Fruit fly (Drosophila melanogaster) whole organism, embryonic: ENCODE results near the gene Dph5.

Source experiments
- Ada2b ChIP-seq: fragments of 200-800 bp; sonication (Bioruptor generic); IDR thresholded peaks from 2 replicates; pipeline ENCODE4 v1.3.6; 2022; ENCODE audit warnings: missing biosample characterization, missing genetic modification characterization
- Bgb ChIP-seq: fragments of 200-800 bp; sonication (Bioruptor generic); IDR thresholded peaks from 2 replicates; pipeline ENCODE4 v1.3.6; 2022; ENCODE audit warnings: missing biosample characterization, missing genetic modification characterization; ENCODE audit not compliant: partially characterized antibody
- CG10267 ChIP-seq: fragments of 200-800 bp; sonication (Bioruptor generic); optimal IDR thresholded peaks from 2 replicates; lab custom pipeline; 2018; ENCODE audit warnings: missing biosample characterization, mild to moderate bottlenecking, missing genetic modification characterization, moderate library complexity
- CG10543 ChIP-seq: fragments of 200-800 bp; sonication (Bioruptor generic); optimal IDR thresholded peaks from 3 replicates; lab custom pipeline; 2017; ENCODE audit warnings: missing biosample characterization, mild to moderate bottlenecking, missing genetic modification characterization, moderate library complexity
- CG12744 ChIP-seq: fragments of 200-800 bp; sonication (Bioruptor generic); optimal IDR thresholded peaks from 2 replicates; lab custom pipeline; 2016; ENCODE audit warnings: missing biosample characterization, missing genetic modification characterization
- CG14667 ChIP-seq: fragments of 200-800 bp; sonication (Bioruptor generic); IDR thresholded peaks from 2 replicates; pipeline ENCODE4 v1.3.6; 2022; ENCODE audit warnings: missing biosample characterization, missing genetic modification characterization
- CG17802 ChIP-seq: fragments of 200-800 bp; sonication (Bioruptor generic); optimal IDR thresholded peaks from 2 replicates; lab custom pipeline; 2018; ENCODE audit warnings: missing biosample characterization, mild to moderate bottlenecking, missing genetic modification characterization, moderate library complexity
- CG2202 ChIP-seq: fragments of 200-800 bp; sonication (Bioruptor generic); optimal IDR thresholded peaks from 2 replicates; lab custom pipeline; 2018; ENCODE audit warnings: missing biosample characterization, mild to moderate bottlenecking, missing genetic modification characterization
- CG30403 ChIP-seq: fragments of 200-800 bp; sonication (Bioruptor generic); optimal IDR thresholded peaks from 3 replicates; lab custom pipeline; 2016; ENCODE audit warnings: missing biosample characterization, missing genetic modification characterization
- CG3065 ChIP-seq: fragments of 200-800 bp; sonication (Bioruptor generic); optimal IDR thresholded peaks from 2 replicates; lab custom pipeline; 2016; ENCODE audit warnings: missing biosample characterization, missing genetic modification characterization
- CG3407 ChIP-seq: fragments of 200-800 bp; sonication (Bioruptor generic); optimal IDR thresholded peaks from 2 replicates; lab custom pipeline; 2018; ENCODE audit warnings: missing biosample characterization, mild to moderate bottlenecking, missing genetic modification characterization
- CG4282 ChIP-seq: fragments of 200-800 bp; sonication (Bioruptor generic); optimal IDR thresholded peaks from 2 replicates; lab custom pipeline; 2016; ENCODE audit warnings: missing biosample characterization, missing genetic modification characterization
- CG6689 ChIP-seq: fragments of 200-800 bp; sonication (Bioruptor generic); IDR thresholded peaks from 2 replicates; pipeline ENCODE4 v1.3.6; 2022; ENCODE audit warnings: missing biosample characterization, missing genetic modification characterization
- CG7372 ChIP-seq: fragments of 200-800 bp; sonication (Bioruptor generic); IDR thresholded peaks from 2 replicates; pipeline ENCODE4 v1.3.6; 2022; ENCODE audit warnings: missing biosample characterization, missing genetic modification characterization
- CG8089 ChIP-seq: fragments of 200-800 bp; sonication (Bioruptor generic); optimal IDR thresholded peaks from 3 replicates; lab custom pipeline; 2016; ENCODE audit warnings: missing biosample characterization, missing genetic modification characterization
- CG8765 ChIP-seq: fragments of 200-800 bp; sonication (Bioruptor generic); IDR thresholded peaks from 2 replicates; pipeline ENCODE4 v1.3.6; 2022; ENCODE audit warnings: missing biosample characterization, missing genetic modification characterization
- Camta ChIP-seq: fragments of 200-800 bp; sonication (Bioruptor generic); optimal IDR thresholded peaks from 2 replicates; lab custom pipeline; 2016; ENCODE audit warnings: missing biosample characterization, missing genetic modification characterization
- CoRest ChIP-seq: fragments of 200-800 bp; sonication (Bioruptor generic); optimal IDR thresholded peaks from 3 replicates; lab custom pipeline; 2018; ENCODE audit warnings: missing biosample characterization, mild to moderate bottlenecking, missing genetic modification characterization, moderate library complexity
- Deaf1 ChIP-seq: fragments of 200-800 bp; optimal IDR thresholded peaks from 3 replicates; lab custom pipeline; 2019; ENCODE audit warnings: missing biosample characterization, mild to moderate bottlenecking, missing genetic modification characterization, moderate library complexity
- Fer3 ChIP-seq: fragments of 200-800 bp; sonication (Bioruptor generic); optimal IDR thresholded peaks from 2 replicates; lab custom pipeline; 2018; ENCODE audit warnings: missing biosample characterization, mild to moderate bottlenecking, missing genetic modification characterization, moderate library complexity
- Gsc ChIP-seq: fragments of 200-800 bp; sonication (Bioruptor generic); IDR thresholded peaks from 2 replicates; pipeline ENCODE4 v1.3.6; 2022; ENCODE audit warnings: missing biosample characterization, missing genetic modification characterization
- HLH4C ChIP-seq: fragments of 200-800 bp; sonication (Bioruptor generic); IDR thresholded peaks from 3 replicates; pipeline ENCODE4 v1.3.6; 2022; ENCODE audit warnings: missing biosample characterization, missing genetic modification characterization; ENCODE audit not compliant: partially characterized antibody
- HmgZ ChIP-seq: fragments of 200-800 bp; sonication (Bioruptor generic); optimal IDR thresholded peaks from 2 replicates; lab custom pipeline; 2018; ENCODE audit warnings: missing biosample characterization, mild to moderate bottlenecking, missing genetic modification characterization
- Hmx ChIP-seq: fragments of 200-800 bp; sonication (Bioruptor generic); optimal IDR thresholded peaks from 2 replicates; lab custom pipeline; 2016; ENCODE audit warnings: missing biosample characterization, missing genetic modification characterization
- Hr3 ChIP-seq: fragments of 200-800 bp; sonication (Bioruptor generic); optimal IDR thresholded peaks from 3 replicates; lab custom pipeline; 2016; ENCODE audit warnings: missing biosample characterization, missing genetic modification characterization
- Opbp ChIP-seq: fragments of 200-800 bp; sonication (Bioruptor generic); IDR thresholded peaks from 3 replicates; pipeline ENCODE4 v1.3.6; 2022; ENCODE audit warnings: missing biosample characterization, missing genetic modification characterization; ENCODE audit not compliant: partially characterized antibody
- YL-1 ChIP-seq: fragments of 200-800 bp; sonication (Bioruptor generic); optimal IDR thresholded peaks from 3 replicates; lab custom pipeline; 2017; ENCODE audit warnings: missing biosample characterization, mild to moderate bottlenecking, missing genetic modification characterization
- ac ChIP-seq: fragments of 200-800 bp; sonication (Bioruptor generic); optimal IDR thresholded peaks from 3 replicates; lab custom pipeline; 2017; ENCODE audit warnings: missing biosample characterization, mild to moderate bottlenecking, missing genetic modification characterization
- bcd ChIP-seq: fragments of 200-800 bp; sonication (Bioruptor generic); optimal IDR thresholded peaks from 2 replicates; lab custom pipeline; 2017; ENCODE audit warnings: missing biosample characterization, mild to moderate bottlenecking, missing genetic modification characterization
- cad ChIP-seq: fragments of >200 bp; optimal IDR thresholded peaks from 2 replicates; lab custom pipeline; 2017; ENCODE audit warnings: missing biosample characterization, missing genetic modification characterization
- chif ChIP-seq, 2 experiments: fragments of 200-800 bp; sonication (Bioruptor generic); optimal IDR thresholded peaks; 3 replicates each; lab custom pipeline; 2016; ENCODE audit warnings: missing biosample characterization in 2 of 2, missing genetic modification characterization in 2 of 2
- croc ChIP-seq: fragments of 200-800 bp; sonication (Bioruptor generic); conservative IDR thresholded peaks from 3 replicates; pipeline ENCODE4 v1.3.6; 2022; ENCODE audit warnings: missing biosample characterization, missing genetic modification characterization
- cwo ChIP-seq: fragments of 200-800 bp; sonication (Bioruptor generic); optimal IDR thresholded peaks from 3 replicates; lab custom pipeline; 2017; ENCODE audit warnings: missing biosample characterization, missing genetic modification characterization, mild to moderate bottlenecking, moderate library complexity, missing genetic modification reagents
- dan ChIP-seq: fragments of 200-800 bp; sonication (Bioruptor generic); IDR thresholded peaks from 2 replicates; pipeline ENCODE4 v1.3.6; 2022; ENCODE audit warnings: missing biosample characterization, missing genetic modification characterization
- dmrt99B ChIP-seq: fragments of 200-800 bp; sonication (Bioruptor generic); optimal IDR thresholded peaks from 2 replicates; lab custom pipeline; 2018; ENCODE audit warnings: missing biosample characterization, mild to moderate bottlenecking, missing genetic modification characterization, moderate library complexity
- gcm ChIP-seq: fragments of 200-800 bp; sonication (Bioruptor generic); optimal IDR thresholded peaks from 2 replicates; lab custom pipeline; 2019; ENCODE audit warnings: missing biosample characterization, mild to moderate bottlenecking, missing genetic modification characterization, moderate library complexity
- gcm2 ChIP-seq: fragments of 200-800 bp; sonication (Bioruptor generic); optimal IDR thresholded peaks from 2 replicates; lab custom pipeline; 2016; ENCODE audit warnings: missing biosample characterization, missing genetic modification characterization
- ind ChIP-seq: fragments of 200-800 bp; sonication (Bioruptor generic); optimal IDR thresholded peaks from 3 replicates; lab custom pipeline; 2016; ENCODE audit warnings: missing biosample characterization, missing genetic modification characterization
- nmo ChIP-seq: fragments of 200-800 bp; sonication (Bioruptor generic); optimal IDR thresholded peaks from 2 replicates; lab custom pipeline; 2018; ENCODE audit warnings: missing biosample characterization, mild to moderate bottlenecking, missing genetic modification characterization, moderate library complexity
- nom ChIP-seq: fragments of 200-800 bp; sonication (Bioruptor generic); optimal IDR thresholded peaks from 2 replicates; lab custom pipeline; 2017; ENCODE audit warnings: missing biosample characterization, missing genetic modification characterization, mild to moderate bottlenecking, moderate library complexity, missing genetic modification reagents
- otp ChIP-seq: fragments of 200-800 bp; sonication (Bioruptor generic); IDR thresholded peaks from 3 replicates; pipeline ENCODE4, ENCODE4 v1.3.6; 2022; ENCODE audit warnings: missing biosample characterization, missing genetic modification characterization
- pfk ChIP-seq: fragments of 200-800 bp; sonication (Bioruptor generic); optimal IDR thresholded peaks from 2 replicates; lab custom pipeline; 2018; ENCODE audit warnings: missing biosample characterization, mild to moderate bottlenecking, missing genetic modification characterization, moderate library complexity
- pita ChIP-seq: fragments of 200-800 bp; sonication (Bioruptor generic); optimal IDR thresholded peaks from 2 replicates; lab custom pipeline; 2017; ENCODE audit warnings: missing biosample characterization, mild to moderate bottlenecking, missing genetic modification characterization
- ranshi ChIP-seq: fragments of 200-800 bp; sonication (Bioruptor generic); IDR thresholded peaks from 2 replicates; pipeline ENCODE4 v1.3.6; 2022; ENCODE audit warnings: missing biosample characterization, missing genetic modification characterization
- run ChIP-seq: fragments of 200-800 bp; sonication (Bioruptor generic); optimal IDR thresholded peaks from 3 replicates; lab custom pipeline; 2018; ENCODE audit warnings: missing biosample characterization, mild to moderate bottlenecking, missing genetic modification characterization
- slbo ChIP-seq: fragments of 200-800 bp; sonication (Bioruptor generic); IDR thresholded peaks from 2 replicates; pipeline ENCODE4 v1.3.6; 2022; ENCODE audit warnings: missing biosample characterization, missing genetic modification characterization
- sr ChIP-seq: fragments of 200-800 bp; sonication (Bioruptor generic); IDR thresholded peaks from 3 replicates; pipeline ENCODE4 v1.3.6; 2022; ENCODE audit warnings: missing biosample characterization, missing genetic modification characterization
- tio ChIP-seq: fragments of 200-800 bp; sonication (Bioruptor generic); optimal IDR thresholded peaks from 2 replicates; lab custom pipeline; 2017; ENCODE audit warnings: missing biosample characterization, missing genetic modification characterization, inconsistent platforms
- tna ChIP-seq: fragments of 200-800 bp; sonication (Bioruptor generic); IDR thresholded peaks from 2 replicates; pipeline ENCODE4 v1.3.6; 2022; ENCODE audit warnings: missing biosample characterization, missing genetic modification characterization; ENCODE audit not compliant: partially characterized antibody
- usp ChIP-seq: fragments of >200 bp; optimal IDR thresholded peaks from 2 replicates; lab custom pipeline; 2017; ENCODE audit warnings: missing biosample characterization, missing genetic modification characterization
- vfl ChIP-seq: fragments of 200-800 bp; sonication (Bioruptor generic); optimal IDR thresholded peaks from 2 replicates; lab custom pipeline; 2016; ENCODE audit warnings: missing biosample characterization, missing genetic modification characterization

The Dph5 gene

DNA sequence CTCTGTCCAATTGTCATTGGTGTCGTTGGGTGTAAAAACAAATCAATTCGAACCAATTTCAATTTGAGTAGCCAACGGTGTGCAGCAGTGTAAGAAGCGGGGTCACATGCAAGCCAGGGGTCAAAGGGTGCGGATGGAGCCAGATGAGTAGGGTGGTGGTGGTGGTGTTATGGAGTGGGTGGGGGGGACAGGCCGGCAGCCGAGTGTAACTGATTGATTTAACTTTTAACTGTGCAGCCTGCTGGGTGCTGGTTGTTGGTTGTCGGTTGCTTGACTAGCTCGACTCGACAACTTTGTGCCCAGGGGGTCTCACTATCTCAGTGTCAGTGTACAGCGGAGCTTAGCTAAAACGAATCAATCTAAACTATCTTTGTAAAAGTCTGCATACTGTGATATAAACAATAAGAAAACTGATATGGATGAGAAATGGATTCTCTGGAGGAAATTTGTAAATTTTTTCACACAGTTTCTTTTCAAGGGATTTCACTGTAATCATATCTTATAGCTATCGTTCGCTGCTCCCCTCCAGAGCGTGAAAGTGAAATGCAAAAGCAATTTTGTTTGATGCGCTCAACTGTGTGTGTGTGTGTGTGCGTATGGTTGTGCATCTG lies 14.4 kb upstream of the Dph5 start (continued):
- no peak for TF ChIP-seq sr
- TF ChIP-seq nom (GFP tag; lab: Kevin White, UChicago) = no peak
- peak; percentile 77 for TF ChIP-seq CG14667 (GFP tag; lab: Robert Waterston, UW)
- TF ChIP-seq Hmx = no peak
- peak; percentile 67 for TF ChIP-seq ind (GFP tag; lab: Kevin White, UChicago)
- TF ChIP-seq otp (GFP tag; lab: Robert Waterston, UW) = peak; percentile 84
- peak; percentile 73 for TF ChIP-seq CG30403 (GFP tag; lab: Kevin White, UChicago)
- no peak for TF ChIP-seq bcd
- TF ChIP-seq Opbp (GFP tag; lab: Robert Waterston, UW) = no peak
- TF ChIP-seq vfl = no peak
- no peak for TF ChIP-seq CG8089 (GFP tag; lab: Kevin White, UChicago)
- TF ChIP-seq CG2202 (tag; lab: Kevin White, UChicago) = peak; percentile 55
- no peak for TF ChIP-seq cad (GFP tag; lab: Kevin White, UChicago)
- no peak for TF ChIP-seq dmrt99B (tag; lab: Kevin White, UChicago)
- no peak for TF ChIP-seq pita (GFP tag; lab: Kevin White, UChicago)
- TF ChIP-seq Ada2b (GFP tag; lab: Robert Waterston, UW) = peak; percentile 79
- peak; percentile 28 for TF ChIP-seq run (tag; lab: Kevin White, UChicago)
- TF ChIP-seq ac (GFP tag; lab: Kevin White, UChicago) = no peak
- TF ChIP-seq HLH4C = no peak
- no peak for TF ChIP-seq tna
- TF ChIP-seq CG4282 (GFP tag; lab: Kevin White, UChicago) = no peak
- TF ChIP-seq Hr3 (GFP tag; lab: Kevin White, UChicago) = peak; percentile 52
- no peak for TF ChIP-seq CG10267 (tag; lab: Kevin White, UChicago)
- no peak for TF ChIP-seq usp (GFP tag; lab: Kevin White, UChicago)
- TF ChIP-seq HmgZ = no peak
- no peak for TF ChIP-seq gcm (GFP tag; lab: Kevin White, UChicago)
- peak; percentile 74 for TF ChIP-seq croc
- TF ChIP-seq dan = no peak
- TF ChIP-seq pfk (GFP tag; lab: Kevin White, UChicago) = no peak
- peak; percentile 34 for TF ChIP-seq CG17802 (tag; lab: Kevin White, UChicago)
- no peak for TF ChIP-seq gcm2
- peak; percentile 79 for TF ChIP-seq nmo (GFP tag; lab: Kevin White, UChicago)
- TF ChIP-seq CG7372 (GFP tag; lab: Robert Waterston, UW) = 0 out of 2 replicates have a peak, but pooled peaks have one; percentile 37
- TF ChIP-seq slbo (GFP tag; lab: Robert Waterston, UW) = peak; percentile 71
- no peak for TF ChIP-seq CG10543
- TF ChIP-seq Deaf1 (tag; lab: Kevin White, UChicago) = no peak
- no peak for TF ChIP-seq tio
- TF ChIP-seq chif (GFP tag; optimal IDR thresholded peaks at IDR 0.05; lab: Kevin White, UChicago) = peak; percentile 56 to 76
- TF ChIP-seq Camta (GFP tag; lab: Kevin White, UChicago) = peak; percentile 67
- TF ChIP-seq CG3407 (GFP tag; lab: Kevin White, UChicago) = peak; percentile 70
- TF ChIP-seq CG3065 (GFP tag; lab: Kevin White, UChicago) = peak; percentile 3
- peak; percentile 77 for TF ChIP-seq CG6689 (GFP tag; lab: Robert Waterston, UW)
- no peak for TF ChIP-seq CG12744
- TF ChIP-seq Bgb (GFP tag; lab: Robert Waterston, UW) = no peak
- no peak for TF ChIP-seq CoRest (tag; lab: Kevin White, UChicago)
- TF ChIP-seq YL-1 (GFP tag; lab: Kevin White, UChicago) = no peak
- no peak for TF ChIP-seq CG8765
- peak; percentile 83 for TF ChIP-seq ranshi (GFP tag; lab: Robert Waterston, UW)
- TF ChIP-seq cwo (GFP tag; lab: Kevin White, UChicago) = peak; percentile 27
- peak; percentile 65 for TF ChIP-seq Gsc (GFP tag; lab: Robert Waterston, UW)
- no peak for TF ChIP-seq Fer3 (tag; lab: Kevin White, UChicago)
